Fruit fly (Drosophila melanogaster): ENCODE results near the gene CG9649.

The CG9649 gene

dm6 chr3R:14217839-14218238 is at the start of gene CG9649:
CG9649 (minus strand) TSS chr3R:14217882.
- no peak for TF ChIP-seq psq (optimal IDR thresholded peaks at IDR 0.05)

- TF ChIP-seq psq (optimal IDR thresholded peaks at IDR 0.05), result no peak
- TF ChIP-seq usp (GFP tag; optimal IDR thresholded peaks at IDR 0.05), result no peak
- TF ChIP-seq Dll (optimal IDR thresholded peaks at IDR 0.05), result no peak
- TF ChIP-seq CG8478 (optimal IDR thresholded peaks at IDR 0.05), result no peak
- no peak for TF ChIP-seq pan (optimal IDR thresholded peaks at IDR 0.05)
- TF ChIP-seq EcR (GFP tag; optimal IDR thresholded peaks at IDR 0.05), result no peak
Measured at dm6 chr3R:14262087-14262486, 44.4 kb upstream of the CG9649 start, which contains the start of the genes CG14839 and CG14841. CG14839 (plus strand) TSS chr3R:14262387. CG14841 (minus strand) TSS chr3R:14262418.

- TF ChIP-seq CG8478 (optimal IDR thresholded peaks at IDR 0.05), result no peak
- no peak for TF ChIP-seq Dll (optimal IDR thresholded peaks at IDR 0.05)
- no peak for TF ChIP-seq EcR (GFP tag; optimal IDR thresholded peaks at IDR 0.05)
- TF ChIP-seq pan (optimal IDR thresholded peaks at IDR 0.05), result no peak
- no peak for TF ChIP-seq usp (GFP tag; optimal IDR thresholded peaks at IDR 0.05)
- no peak for TF ChIP-seq psq (optimal IDR thresholded peaks at IDR 0.05)
Measured at dm6 chr3R:14261113-14261512, 43.4 kb upstream of the CG9649 start, which contains the start of gene CG14840. CG14840 (minus strand) TSS chr3R:14261213.

DNA sequence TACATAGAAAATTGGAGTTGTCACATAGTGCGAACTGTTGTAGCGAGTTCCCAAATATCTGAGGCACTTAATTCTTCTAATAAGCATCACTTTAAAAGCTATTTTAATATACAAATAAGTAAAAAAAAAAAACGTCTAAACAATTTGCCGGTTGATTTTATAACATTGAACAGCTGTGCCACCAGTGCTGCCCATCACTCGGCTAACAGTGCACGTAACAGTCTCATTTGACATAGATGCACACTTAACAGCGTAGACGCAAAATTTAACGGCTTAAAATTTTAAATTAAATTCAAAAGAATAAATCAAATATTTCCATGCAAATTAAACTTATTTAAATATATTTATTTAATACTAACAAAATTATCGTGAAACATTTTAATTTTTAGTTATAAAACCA is 42.1 kb upstream of the CG9649 start, which contains the start of gene MetRS-m:
TSS of gene MetRS-m (minus strand) at position 171 of the 400 bp plus-strand sequence.
- TF ChIP-seq pan (optimal IDR thresholded peaks at IDR 0.05), result no peak

- TF ChIP-seq usp (GFP tag; optimal IDR thresholded peaks at IDR 0.05), result no peak
- TF ChIP-seq pan (optimal IDR thresholded peaks at IDR 0.05), result no peak
- TF ChIP-seq CG8478 (optimal IDR thresholded peaks at IDR 0.05), result no peak
- no peak for TF ChIP-seq EcR (GFP tag; optimal IDR thresholded peaks at IDR 0.05)
- TF ChIP-seq psq (optimal IDR thresholded peaks at IDR 0.05), result no peak
- TF ChIP-seq Dll (optimal IDR thresholded peaks at IDR 0.05), result no peak
Measured at dm6 chr3R:14255808-14256207, 38.1 kb upstream of the CG9649 start, which contains the start of gene CG43179. CG43179 (plus strand) TSS chr3R:14256108.

DNA sequence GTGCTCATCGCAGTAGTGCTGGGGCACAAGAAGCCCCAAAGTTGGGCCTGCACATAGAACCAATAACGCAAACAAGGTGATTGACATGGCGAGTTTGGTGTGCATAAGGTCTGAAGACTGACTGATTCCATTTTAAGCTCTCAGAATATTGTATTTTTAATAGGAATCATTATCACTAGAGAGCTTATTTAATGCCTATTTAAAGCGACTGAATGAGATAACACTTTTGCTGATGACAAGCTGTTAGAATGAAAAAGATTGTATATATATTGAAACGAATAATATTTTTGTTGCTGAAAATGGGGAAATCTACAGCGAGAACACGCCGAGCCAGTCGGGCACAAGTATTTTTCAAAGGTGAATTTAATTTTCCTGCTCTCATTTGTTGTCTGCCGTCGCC is 27.7 kb upstream of the CG9649 start, which contains the start of gene CG9616:
TSS of gene CG9616 (minus strand) at position 101 of the 400 bp plus-strand sequence.
- no peak for TF ChIP-seq usp (GFP tag; optimal IDR thresholded peaks at IDR 0.05)
- no peak for TF ChIP-seq CG8478 (optimal IDR thresholded peaks at IDR 0.05)
- TF ChIP-seq EcR (GFP tag; optimal IDR thresholded peaks at IDR 0.05), result no peak
- TF ChIP-seq Dll (optimal IDR thresholded peaks at IDR 0.05), result no peak
- no peak for TF ChIP-seq psq (optimal IDR thresholded peaks at IDR 0.05)
- TF ChIP-seq pan (optimal IDR thresholded peaks at IDR 0.05), result no peak

dm6 chr3R:14244577-14244976 is 26.9 kb upstream of the CG9649 start, which contains the start of gene CG43291:
CG43291 (minus strand) TSS chr3R:14244677.
- TF ChIP-seq usp (GFP tag; optimal IDR thresholded peaks at IDR 0.05), result no peak
- no peak for TF ChIP-seq Dll (optimal IDR thresholded peaks at IDR 0.05)
- no peak for TF ChIP-seq pan (optimal IDR thresholded peaks at IDR 0.05)
- no peak for TF ChIP-seq psq (optimal IDR thresholded peaks at IDR 0.05)
- TF ChIP-seq CG8478 (optimal IDR thresholded peaks at IDR 0.05), result no peak
- TF ChIP-seq EcR (GFP tag; optimal IDR thresholded peaks at IDR 0.05), result no peak

DNA sequence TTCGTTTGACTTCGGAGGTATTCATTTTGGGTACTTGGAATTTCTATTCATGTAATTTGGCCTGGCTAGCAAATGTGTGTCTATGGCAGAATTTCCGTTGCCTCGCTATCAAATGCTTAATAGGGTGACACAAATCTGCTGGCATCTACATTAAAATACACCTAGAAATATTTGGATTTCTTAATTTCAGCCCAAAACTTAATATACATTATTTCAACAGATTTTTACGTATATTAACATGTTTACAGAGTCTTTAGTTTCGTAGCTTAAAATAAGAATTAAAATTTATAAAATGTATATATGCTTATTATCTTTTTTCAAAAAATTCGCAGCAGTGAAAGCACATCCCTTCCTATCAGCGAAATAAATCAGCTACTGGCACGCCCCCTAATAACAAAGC is 11.4 kb upstream of the CG9649 start, which contains the start of gene CG9624:
TSS of gene CG9624 (minus strand) at position 101 of the 400 bp plus-strand sequence.
- TF ChIP-seq usp (GFP tag; optimal IDR thresholded peaks at IDR 0.05) (no peak), pan (optimal IDR thresholded peaks at IDR 0.05) (no peak), CG8478 (optimal IDR thresholded peaks at IDR 0.05) (no peak), psq (optimal IDR thresholded peaks at IDR 0.05) (no peak), Dll (optimal IDR thresholded peaks at IDR 0.05) (no peak), EcR (GFP tag; optimal IDR thresholded peaks at IDR 0.05) (no peak)

dm6 chr3R:14226662-14227061 is 9.0 kb upstream of the CG9649 start, which contains the start of gene CG9631:
CG9631 (minus strand) TSS chr3R:14226762.
- TF ChIP-seq CG8478 (optimal IDR thresholded peaks at IDR 0.05) (no peak), EcR (GFP tag; optimal IDR thresholded peaks at IDR 0.05) (no peak), pan (optimal IDR thresholded peaks at IDR 0.05) (no peak), Dll (optimal IDR thresholded peaks at IDR 0.05) (no peak), psq (optimal IDR thresholded peaks at IDR 0.05) (no peak), usp (GFP tag; optimal IDR thresholded peaks at IDR 0.05) (no peak)

DNA sequence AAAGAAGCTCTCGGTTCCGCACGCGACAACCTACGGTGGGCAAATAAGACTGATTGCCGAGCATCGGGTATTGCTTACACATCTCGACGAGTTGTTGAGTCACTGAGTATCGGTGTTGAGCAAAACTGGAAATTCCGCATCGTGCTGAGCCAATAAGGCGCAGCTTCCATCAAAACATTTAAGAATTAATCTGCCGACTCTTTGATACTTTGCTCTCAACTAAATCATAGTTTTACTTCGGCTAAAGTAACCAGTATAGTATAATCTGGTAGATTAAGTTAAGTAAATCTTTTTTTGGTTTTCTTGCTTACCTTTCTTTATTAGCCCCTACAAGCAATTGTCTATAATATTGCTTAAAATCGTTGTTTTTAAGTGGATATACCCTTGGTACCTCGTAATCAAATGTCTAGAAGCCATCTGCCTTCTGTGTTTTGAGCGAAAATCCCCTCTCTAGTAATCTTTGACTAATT is 6.5 kb upstream of the CG9649 start, which contains the start of gene Sp212:
TSS of gene Sp212 (minus strand) at position 51 of the 470 bp plus-strand sequence.
- TF ChIP-seq CG8478 (optimal IDR thresholded peaks at IDR 0.05) (no peak), pan (optimal IDR thresholded peaks at IDR 0.05) (no peak), psq (optimal IDR thresholded peaks at IDR 0.05) (no peak), usp (GFP tag; optimal IDR thresholded peaks at IDR 0.05) (no peak), Dll (optimal IDR thresholded peaks at IDR 0.05) (no peak), EcR (GFP tag; optimal IDR thresholded peaks at IDR 0.05) (no peak)

- no peak for TF ChIP-seq pan (optimal IDR thresholded peaks at IDR 0.05)
- no peak for TF ChIP-seq EcR (GFP tag; optimal IDR thresholded peaks at IDR 0.05)
- TF ChIP-seq Dll (optimal IDR thresholded peaks at IDR 0.05), result no peak
- no peak for TF ChIP-seq CG8478 (optimal IDR thresholded peaks at IDR 0.05)
Measured at dm6 chr3R:14221484-14221883, 3.8 kb upstream of the CG9649 start, which contains the start of gene CG33109. CG33109 (minus strand) TSS chr3R:14221584.

dm6 chr3R:14220105-14220504 is 2.4 kb upstream of the CG9649 start, which contains the start of gene CG31326:
CG31326 (minus strand) TSS chr3R:14220205.
- TF ChIP-seq pan (optimal IDR thresholded peaks at IDR 0.05), result no peak
- no peak for TF ChIP-seq CG8478 (optimal IDR thresholded peaks at IDR 0.05)
- TF ChIP-seq Dll (optimal IDR thresholded peaks at IDR 0.05), result no peak
- no peak for TF ChIP-seq EcR (GFP tag; optimal IDR thresholded peaks at IDR 0.05)
- TF ChIP-seq psq (optimal IDR thresholded peaks at IDR 0.05), result no peak
- TF ChIP-seq usp (GFP tag; optimal IDR thresholded peaks at IDR 0.05), result no peak

DNA sequence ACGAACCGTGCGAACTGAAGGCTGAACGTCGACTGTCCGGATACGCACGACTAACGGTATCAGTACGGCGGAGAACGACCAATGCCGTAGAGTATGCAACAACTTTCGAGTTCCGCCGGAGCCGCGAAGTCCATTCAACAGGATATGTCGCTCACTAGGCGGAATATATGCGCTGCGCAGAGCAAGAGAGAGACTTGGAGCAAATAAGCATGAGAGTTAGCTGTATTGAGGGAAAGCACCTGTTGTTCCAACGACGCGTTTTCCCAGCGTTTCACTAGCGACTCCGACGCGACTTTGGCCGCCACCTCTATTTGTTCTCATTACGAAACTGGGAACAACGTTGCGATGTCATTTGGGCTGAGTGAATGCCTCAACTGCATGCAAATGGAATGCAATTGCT is 2.9 kb downstream of the CG9649 start, which contains the start of gene Dop1R1:
TSS of gene Dop1R1 (minus strand) at position 35 of the 400 bp plus-strand sequence.
- no peak for TF ChIP-seq pan (optimal IDR thresholded peaks at IDR 0.05)
- TF ChIP-seq psq (optimal IDR thresholded peaks at IDR 0.05), result no peak
- no peak for TF ChIP-seq CG8478 (optimal IDR thresholded peaks at IDR 0.05)
- TF ChIP-seq Dll (optimal IDR thresholded peaks at IDR 0.05), result no peak
- no peak for TF ChIP-seq EcR (GFP tag; optimal IDR thresholded peaks at IDR 0.05)
- no peak for TF ChIP-seq usp (GFP tag; optimal IDR thresholded peaks at IDR 0.05)

Data from whole organism.